Fruit fly (Drosophila melanogaster) whole organism, pupa: Measurements from ENCODE around the gene CG12219.

Source experiments
- CG10348 ChIP-seq: fragments of 200-800 bp; sonication (Bioruptor generic); IDR thresholded peaks from 2 replicates; pipeline ENCODE4 v1.3.6; 2022; ENCODE audit warnings: missing biosample characterization, missing genetic modification characterization
- CG12605 ChIP-seq: fragments of 200-800 bp; sonication (Bioruptor generic); IDR thresholded peaks from 2 replicates; pipeline ENCODE4 v1.3.6; 2022; ENCODE audit warnings: missing biosample characterization, missing genetic modification characterization
- CG13204 ChIP-seq: fragments of 200-800 bp; sonication (Bioruptor generic); optimal IDR thresholded peaks from 2 replicates; lab custom pipeline; 2018; ENCODE audit warnings: missing biosample characterization, mild to moderate bottlenecking, missing genetic modification characterization, moderate library complexity
- CG14655 ChIP-seq: fragments of 200-800 bp; sonication (Bioruptor generic); optimal IDR thresholded peaks from 3 replicates; lab custom pipeline; 2017; ENCODE audit warnings: mild to moderate bottlenecking, missing biosample characterization, missing genetic modification reagents, missing genetic modification characterization
- CG15710 ChIP-seq: fragments of 200-800 bp; sonication (Bioruptor generic); optimal IDR thresholded peaks from 2 replicates; lab custom pipeline; 2018; ENCODE audit warnings: missing biosample characterization, mild to moderate bottlenecking, missing genetic modification characterization, moderate library complexity
- CG17806 ChIP-seq: fragments of 200-800 bp; sonication (Bioruptor generic); optimal IDR thresholded peaks from 2 replicates; lab custom pipeline; 2018; ENCODE audit warnings: missing biosample characterization, mild to moderate bottlenecking, missing genetic modification characterization, moderate library complexity
- CG32121 ChIP-seq: fragments of 200-800 bp; sonication (Bioruptor generic); IDR thresholded peaks from 2 replicates; pipeline ENCODE4 v1.3.6; 2022; ENCODE audit warnings: missing biosample characterization, missing genetic modification characterization
- CG34367 ChIP-seq: fragments of 200-800 bp; sonication (Bioruptor generic); optimal IDR thresholded peaks from 2 replicates; lab custom pipeline; 2018; ENCODE audit warnings: missing biosample characterization, mild to moderate bottlenecking, missing genetic modification characterization
- CG4496 ChIP-seq: fragments of 200-800 bp; sonication (Bioruptor generic); IDR thresholded peaks from 3 replicates; pipeline ENCODE4 v1.3.6; 2022; ENCODE audit warnings: missing biosample characterization, missing genetic modification characterization
- CG8159 ChIP-seq: fragments of 200-800 bp; sonication (Bioruptor generic); optimal IDR thresholded peaks from 3 replicates; lab custom pipeline; 2018; ENCODE audit warnings: missing biosample characterization, mild to moderate bottlenecking, missing genetic modification characterization, moderate library complexity
- CG8301 ChIP-seq: fragments of 200-800 bp; sonication (Bioruptor generic); optimal IDR thresholded peaks from 2 replicates; lab custom pipeline; 2018; ENCODE audit warnings: missing biosample characterization, mild to moderate bottlenecking, missing genetic modification characterization
- CG9948 ChIP-seq: fragments of 200-800 bp; sonication (Bioruptor generic); optimal IDR thresholded peaks from 2 replicates; lab custom pipeline; 2018; ENCODE audit warnings: missing biosample characterization, mild to moderate bottlenecking, missing genetic modification characterization, moderate library complexity
- D1 ChIP-seq: fragments of 200-800 bp; sonication (Bioruptor generic); optimal IDR thresholded peaks from 2 replicates; lab custom pipeline; 2018; ENCODE audit warnings: missing biosample characterization, mild to moderate bottlenecking, missing genetic modification characterization, moderate library complexity
- EcR ChIP-seq: fragments of 200-800 bp; sonication (Bioruptor generic); optimal IDR thresholded peaks from 3 replicates; lab custom pipeline; 2019; ENCODE audit warnings: missing biosample characterization, missing genetic modification characterization, mild to moderate bottlenecking, moderate library complexity, missing genetic modification reagents
- Ets98B ChIP-seq: fragments of 200-800 bp; sonication (Bioruptor generic); IDR thresholded peaks from 2 replicates; pipeline ENCODE4 v1.3.6; 2022; ENCODE audit warnings: missing biosample characterization, missing genetic modification characterization
- Pif1A ChIP-seq: fragments of 200-800 bp; sonication (Bioruptor generic); optimal IDR thresholded peaks from 3 replicates; lab custom pipeline; 2016; ENCODE audit warnings: missing biosample characterization, missing genetic modification characterization
- Pif1B ChIP-seq: fragments of 200-800 bp; sonication (Bioruptor generic); optimal IDR thresholded peaks from 3 replicates; lab custom pipeline; 2016; ENCODE audit warnings: missing biosample characterization, missing genetic modification characterization
- Snoo ChIP-seq: fragments of 200-800 bp; sonication (Bioruptor generic); optimal IDR thresholded peaks from 3 replicates; lab custom pipeline; 2017; ENCODE audit warnings: missing biosample characterization, mild to moderate bottlenecking, missing genetic modification characterization, inconsistent platforms
- fd96Ca ChIP-seq: fragments of 200-800 bp; sonication (Bioruptor generic); IDR thresholded peaks from 3 replicates; pipeline ENCODE4 v1.3.6; 2022; ENCODE audit warnings: missing biosample characterization, missing genetic modification characterization
- gl ChIP-seq: fragments of 200-800 bp; sonication (Bioruptor generic); optimal IDR thresholded peaks from 2 replicates; lab custom pipeline; 2018; ENCODE audit warnings: missing biosample characterization, mild to moderate bottlenecking, missing genetic modification characterization
- rn ChIP-seq: fragments of 200-800 bp; sonication (Bioruptor generic); IDR thresholded peaks from 2 replicates; pipeline ENCODE4 v1.3.6; 2022; ENCODE audit warnings: missing biosample characterization, missing genetic modification characterization

CG12219 gene

DNA sequence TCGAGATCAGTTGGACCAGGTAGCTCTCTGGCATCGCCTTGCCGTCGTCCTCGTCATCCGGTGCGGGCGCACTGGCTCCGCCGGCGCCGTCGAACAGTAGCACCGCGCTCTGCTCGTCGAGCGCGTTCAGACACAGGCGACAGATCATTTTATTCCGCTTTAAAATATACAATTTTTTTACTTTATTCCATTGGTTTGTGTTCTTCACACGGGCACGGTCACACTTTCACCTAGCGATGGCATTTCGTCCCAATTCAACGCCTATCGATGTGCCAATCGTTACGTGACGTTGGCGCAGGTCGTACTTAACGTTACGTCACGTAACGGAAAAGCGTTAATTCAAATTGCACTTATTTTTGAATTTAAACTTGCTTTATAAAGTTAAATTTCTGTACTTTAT is at the start of gene CG12219:
CG12219 (minus strand) TSS at position 234 of the 400 bp plus-strand sequence.
- TF ChIP-seq CG17806 (tag; lab: Kevin White, UChicago) (no peak), fd96Ca (no peak), Pif1A (GFP tag; lab: Kevin White, UChicago) (no peak), CG14655 (no peak), CG12605 (GFP tag; lab: Robert Waterston, UW) (no peak), D1 (tag; lab: Kevin White, UChicago) (no peak), rn (GFP tag; lab: Robert Waterston, UW) (no peak), CG34367 (tag; lab: Kevin White, UChicago) (no peak), CG9948 (tag; lab: Kevin White, UChicago) (no peak), CG32121 (GFP tag; lab: Robert Waterston, UW) (no peak), CG10348 (no peak), CG15710 (tag; lab: Kevin White, UChicago) (no peak), Snoo (tag; lab: Kevin White, UChicago) (no peak), CG8159 (tag; lab: Kevin White, UChicago) (no peak)

DNA sequence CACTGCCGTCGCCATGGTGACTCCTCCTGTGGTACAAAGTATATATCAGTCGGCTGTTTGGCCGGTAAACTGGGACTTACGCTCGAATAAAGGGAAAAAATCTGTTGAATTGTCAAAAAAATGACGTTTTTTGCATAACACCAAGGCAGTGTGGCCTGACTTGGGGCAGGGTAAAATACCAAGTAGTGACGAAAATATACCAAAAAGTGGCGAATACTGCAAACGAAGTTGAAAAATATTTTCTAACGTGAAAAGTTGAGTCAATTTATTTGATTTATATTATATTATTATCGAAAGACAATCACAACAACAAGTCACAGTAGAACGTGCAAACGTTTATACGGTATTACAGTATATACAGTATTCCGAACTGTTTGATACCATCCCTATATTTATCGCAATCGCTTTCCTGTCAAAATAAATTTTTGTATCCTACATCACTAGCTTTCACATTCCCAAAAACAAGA is 49.2 kb upstream of the CG12219 start, which contains the start of the genes ND-B16.6 and kdn:
ND-B16.6 (minus strand) TSS at position 189 of the 467 bp plus-strand sequence.
kdn (plus strand) TSS at position 417 of the 467 bp plus-strand sequence.
- no peak for TF ChIP-seq Snoo (tag; lab: Kevin White, UChicago)
- TF ChIP-seq CG32121 (GFP tag; lab: Robert Waterston, UW) = no peak
- TF ChIP-seq CG10348 = no peak
- TF ChIP-seq CG14655 = no peak
- TF ChIP-seq EcR (GFP tag; lab: Kevin White, UChicago) = no peak
- TF ChIP-seq CG9948 (tag; lab: Kevin White, UChicago) = no peak
- no peak for TF ChIP-seq CG12605 (GFP tag; lab: Robert Waterston, UW)
- TF ChIP-seq CG13204 (GFP tag; lab: Kevin White, UChicago) = no peak

DNA sequence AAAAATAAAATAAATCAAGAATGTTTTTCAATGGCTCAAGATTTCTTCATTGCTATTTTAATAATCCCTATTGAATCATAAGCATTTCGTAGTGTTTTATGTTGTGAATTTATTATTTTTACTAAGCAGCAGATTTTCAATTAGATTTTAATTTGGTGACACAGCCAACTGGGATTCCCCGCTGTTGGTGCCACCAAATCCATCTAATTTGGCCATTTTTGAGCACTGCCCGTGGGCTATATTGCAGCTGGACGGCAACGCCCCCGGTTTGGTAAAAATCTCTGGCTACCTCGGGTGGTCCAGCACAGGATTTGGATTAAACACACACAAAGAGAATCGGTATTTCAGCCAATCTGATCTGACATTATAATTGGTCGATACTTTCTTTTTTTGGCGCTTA is 48.1 kb upstream of the CG12219 start:
- no peak for TF ChIP-seq Pif1B (GFP tag; lab: Kevin White, UChicago)
- no peak for TF ChIP-seq CG12605 (GFP tag; lab: Robert Waterston, UW)
- TF ChIP-seq CG4496 (GFP tag; lab: Robert Waterston, UW) = no peak
- no peak for TF ChIP-seq CG34367 (tag; lab: Kevin White, UChicago)
- TF ChIP-seq rn (GFP tag; lab: Robert Waterston, UW) = no peak
- TF ChIP-seq, all 21 proteins: peak for 0

DNA sequence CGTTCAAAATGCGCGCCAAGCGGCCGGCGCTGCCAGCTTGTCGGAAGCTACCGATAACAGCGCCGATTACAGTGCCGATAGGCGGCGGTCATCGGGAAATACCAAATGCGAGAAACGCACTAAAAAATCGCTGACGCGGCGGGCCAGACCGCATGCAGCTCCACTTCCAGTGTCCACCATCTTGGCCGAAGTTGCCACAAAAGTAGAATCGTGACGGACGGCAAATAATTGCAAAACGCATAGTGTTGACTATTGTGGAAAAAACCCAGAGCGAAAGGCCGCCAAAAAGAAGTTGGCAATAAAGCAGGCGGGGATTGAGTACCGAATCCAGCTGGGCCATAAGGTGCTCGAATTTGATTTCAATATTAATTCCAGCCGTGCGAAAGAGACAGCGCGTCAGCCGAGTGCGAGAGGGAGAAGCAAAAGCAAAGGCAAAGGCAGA is 45.9 kb upstream of the CG12219 start, which contains the start of gene CG3847:
CG3847 (plus strand) TSS at position 178 of the 442 bp plus-strand sequence.
- TF ChIP-seq CG4496 (GFP tag; lab: Robert Waterston, UW) (peak; percentile 38; the same call in 1 of the 3 replicates), Pif1A (GFP tag; lab: Kevin White, UChicago) (no peak), CG8159 (tag; lab: Kevin White, UChicago) (peak; percentile 10), CG15710 (tag; lab: Kevin White, UChicago) (peak; percentile 11), CG13204 (GFP tag; lab: Kevin White, UChicago) (no peak), CG32121 (GFP tag; lab: Robert Waterston, UW) (peak; percentile 36; the same call in 1 of the 2 replicates), CG9948 (tag; lab: Kevin White, UChicago) (no peak), Snoo (tag; lab: Kevin White, UChicago) (no peak)

DNA sequence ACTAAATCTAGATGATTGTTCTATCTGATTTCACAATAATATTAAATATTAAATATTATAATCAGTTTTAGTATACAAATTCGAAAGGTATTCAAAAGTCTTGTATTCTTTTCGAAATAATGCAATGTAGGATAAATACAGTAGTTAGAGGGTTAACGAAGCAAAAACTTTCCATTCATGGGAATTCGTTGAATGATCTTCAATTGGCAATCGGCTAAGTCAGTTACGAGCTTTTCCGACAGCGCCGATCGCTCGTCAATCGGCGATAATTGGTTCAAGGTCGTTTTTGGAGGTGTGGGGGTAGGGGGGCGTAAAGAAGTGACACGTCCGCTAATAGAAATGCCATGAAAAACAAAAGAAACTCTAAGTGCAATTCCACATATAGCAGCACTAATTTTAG is 45.1 kb upstream of the CG12219 start:
- TF ChIP-seq CG32121 (GFP tag; lab: Robert Waterston, UW) = peak; percentile 27; the same call in 1 of the 2 replicates
- TF ChIP-seq fd96Ca = no peak

DNA sequence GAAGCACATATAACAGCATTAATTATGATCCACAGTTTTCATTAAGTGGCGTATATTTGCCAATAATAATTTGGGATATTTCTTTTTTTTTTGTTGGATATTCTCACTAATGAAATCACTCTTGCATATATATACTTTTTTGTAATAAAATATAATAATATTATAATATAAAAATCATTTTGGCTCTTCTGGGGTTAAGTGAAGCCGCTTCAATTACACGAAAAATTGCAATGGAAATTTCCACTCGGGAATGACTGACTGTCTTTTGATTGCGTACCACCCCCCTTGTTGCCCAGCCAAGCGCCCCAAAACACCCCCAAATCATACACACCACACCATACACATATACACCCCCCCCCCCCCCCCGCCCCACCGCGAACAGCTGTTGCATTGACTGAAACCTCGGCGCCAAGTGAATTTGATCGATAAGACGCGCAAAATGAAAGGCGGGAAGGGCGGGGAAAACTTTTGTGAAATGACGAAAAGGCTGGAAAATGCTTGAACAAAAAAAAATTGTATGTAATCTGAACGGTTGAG is 43.5 kb upstream of the CG12219 start:
- TF ChIP-seq CG32121 (GFP tag; lab: Robert Waterston, UW) (no peak), CG9948 (tag; lab: Kevin White, UChicago) (no peak), CG15710 (tag; lab: Kevin White, UChicago) (peak; percentile 18)

DNA sequence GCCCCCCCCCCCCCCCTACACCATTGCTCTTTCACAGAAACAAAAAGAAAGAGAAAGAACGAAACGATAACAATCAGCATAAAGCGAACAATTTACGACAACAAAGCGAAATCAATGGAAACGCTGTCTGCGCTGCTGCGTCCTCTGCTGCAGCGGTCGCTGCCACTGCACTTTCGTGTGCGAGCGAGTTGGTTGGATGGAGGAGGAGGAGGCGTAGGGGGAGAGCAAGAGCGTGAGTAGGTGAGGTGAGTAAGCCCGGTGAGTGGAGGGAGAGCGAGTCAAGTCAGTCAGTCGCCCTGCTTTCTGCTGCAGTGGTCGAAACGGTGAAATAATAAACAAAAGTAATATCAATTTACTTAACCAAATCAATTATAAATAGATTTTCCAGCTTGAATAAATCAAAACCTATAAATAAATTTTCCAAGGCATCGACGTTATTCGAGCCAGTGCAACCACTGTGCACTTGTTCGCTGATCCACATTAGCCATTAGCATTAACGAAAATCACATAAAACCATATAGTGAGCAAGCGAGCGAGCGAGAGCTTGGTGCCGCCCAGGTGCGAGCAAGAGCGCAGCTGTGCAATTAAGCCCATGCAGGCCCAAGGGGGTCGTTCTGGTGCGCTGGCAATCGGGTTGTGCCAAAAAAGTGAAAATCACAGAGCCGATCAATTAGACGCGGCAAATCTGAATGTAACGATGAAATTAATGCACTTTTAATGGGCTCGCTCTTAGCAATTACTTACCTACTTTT is 42.9 kb upstream of the CG12219 start:
- TF ChIP-seq Pif1A (GFP tag; lab: Kevin White, UChicago) = peak; percentile 87
- TF ChIP-seq CG9948 (tag; lab: Kevin White, UChicago) = peak; percentile 39
- TF ChIP-seq CG32121 (GFP tag; lab: Robert Waterston, UW) = peak; percentile 97
- TF ChIP-seq CG8159 (tag; lab: Kevin White, UChicago) = peak; percentile 57
- peak; percentile 98 for TF ChIP-seq Ets98B
- TF ChIP-seq Pif1B (GFP tag; lab: Kevin White, UChicago) = peak; percentile 86
- peak; percentile 72 for TF ChIP-seq Snoo (tag; lab: Kevin White, UChicago)
- TF ChIP-seq CG14655 = peak; percentile 71
- TF ChIP-seq EcR (GFP tag; lab: Kevin White, UChicago) = peak; percentile 98
- peak; percentile 63 for TF ChIP-seq CG17806 (tag; lab: Kevin White, UChicago)
- peak; percentile 40 for TF ChIP-seq CG34367 (tag; lab: Kevin White, UChicago)
- peak; percentile 97 for TF ChIP-seq fd96Ca
- TF ChIP-seq D1 (tag; lab: Kevin White, UChicago) = no peak
- TF ChIP-seq CG8301 = peak; percentile 77
- peak; percentile 34 for TF ChIP-seq CG13204 (GFP tag; lab: Kevin White, UChicago)
- TF ChIP-seq CG10348 = peak; percentile 73
- peak; percentile 91 for TF ChIP-seq CG12605 (GFP tag; lab: Robert Waterston, UW)
- peak; percentile 49 for TF ChIP-seq gl (tag; lab: Kevin White, UChicago)
- TF ChIP-seq rn (GFP tag; lab: Robert Waterston, UW) = peak; percentile 77
- peak; percentile 40 for TF ChIP-seq CG15710 (tag; lab: Kevin White, UChicago)
- TF ChIP-seq CG4496 (GFP tag; lab: Robert Waterston, UW) = peak; percentile 98
- TF ChIP-seq, all 21 proteins: peak for 20
